Fruit fly (Drosophila melanogaster) whole organism, embryonic: ENCODE results near the gene Srp19.

ENCODE experiments used
- Adf1 ChIP-seq: fragments of 200-800 bp; sonication (Bioruptor generic); IDR thresholded peaks from 2 replicates; pipeline ENCODE4 v1.3.6; 2022; ENCODE audit warnings: missing biosample characterization, missing genetic modification characterization
- BtbVII ChIP-seq: fragments of 200-800 bp; sonication (Bioruptor generic); optimal IDR thresholded peaks from 3 replicates; lab custom pipeline; 2017; ENCODE audit warnings: missing biosample characterization, mild to moderate bottlenecking, missing genetic modification characterization
- CG10321 ChIP-seq: fragments of 200-800 bp; sonication (Bioruptor generic); IDR thresholded peaks from 2 replicates; pipeline ENCODE4 v1.3.6; 2022; ENCODE audit warnings: missing biosample characterization, missing genetic modification characterization
- CG10979 ChIP-seq: fragments of 200-800 bp; sonication (Bioruptor generic); optimal IDR thresholded peaks from 2 replicates; lab custom pipeline; 2018; ENCODE audit warnings: missing biosample characterization, mild to moderate bottlenecking, missing genetic modification characterization, moderate library complexity
- CG11504 ChIP-seq: fragments of 200-800 bp; sonication (Bioruptor generic); optimal IDR thresholded peaks from 3 replicates; lab custom pipeline; 2019; ENCODE audit warnings: missing biosample characterization, mild to moderate bottlenecking, missing genetic modification characterization, moderate library complexity
- CG12236 ChIP-seq: fragments of 200-800 bp; sonication (Bioruptor generic); optimal IDR thresholded peaks from 2 replicates; lab custom pipeline; 2016; ENCODE audit warnings: missing biosample characterization, missing genetic modification characterization
- CG14050 ChIP-seq: fragments of 200-800 bp; sonication (Bioruptor generic); IDR thresholded peaks from 3 replicates; pipeline ENCODE4 v1.3.6; 2022; ENCODE audit warnings: missing biosample characterization, missing genetic modification characterization
- CG14965 ChIP-seq: fragments of 200-800 bp; sonication (Bioruptor generic); optimal IDR thresholded peaks from 2 replicates; lab custom pipeline; 2016; ENCODE audit warnings: missing biosample characterization, missing genetic modification characterization, borderline replicate concordance
- CG15601 ChIP-seq: fragments of 200-800 bp; sonication (Bioruptor generic); optimal IDR thresholded peaks from 3 replicates; lab custom pipeline; 2019; ENCODE audit warnings: missing biosample characterization, mild to moderate bottlenecking, missing genetic modification characterization, moderate library complexity
- CG1647 ChIP-seq: fragments of 200-800 bp; sonication (Bioruptor generic); optimal IDR thresholded peaks from 3 replicates; lab custom pipeline; 2016; ENCODE audit warnings: missing biosample characterization, missing genetic modification characterization
- CG17568 ChIP-seq: fragments of 200-800 bp; sonication (Bioruptor generic); optimal IDR thresholded peaks from 2 replicates; lab custom pipeline; 2018; ENCODE audit warnings: missing biosample characterization, mild to moderate bottlenecking, missing genetic modification characterization, moderate library complexity
- CG30403 ChIP-seq: fragments of 200-800 bp; sonication (Bioruptor generic); optimal IDR thresholded peaks from 3 replicates; lab custom pipeline; 2016; ENCODE audit warnings: missing biosample characterization, missing genetic modification characterization
- CG3065 ChIP-seq: fragments of 200-800 bp; sonication (Bioruptor generic); optimal IDR thresholded peaks from 2 replicates; lab custom pipeline; 2016; ENCODE audit warnings: missing biosample characterization, missing genetic modification characterization
- CG31365 ChIP-seq: fragments of 200-800 bp; sonication (Bioruptor generic); optimal IDR thresholded peaks from 2 replicates; lab custom pipeline; 2018; ENCODE audit warnings: missing biosample characterization, mild to moderate bottlenecking, missing genetic modification characterization
- CG4424 ChIP-seq: fragments of 200-800 bp; sonication (Bioruptor generic); optimal IDR thresholded peaks from 3 replicates; lab custom pipeline; 2016; ENCODE audit warnings: missing biosample characterization, missing genetic modification characterization
- CG6765 ChIP-seq: fragments of 200-800 bp; sonication (Bioruptor generic); optimal IDR thresholded peaks from 3 replicates; lab custom pipeline; 2017; ENCODE audit warnings: missing biosample characterization, mild to moderate bottlenecking, missing genetic modification characterization
- CG7745 ChIP-seq: fragments of 200-800 bp; sonication (Bioruptor generic); optimal IDR thresholded peaks from 2 replicates; lab custom pipeline; 2018; ENCODE audit warnings: missing biosample characterization, mild to moderate bottlenecking, missing genetic modification characterization, moderate library complexity
- CG9215 ChIP-seq: fragments of 200-800 bp; sonication (Bioruptor generic); IDR thresholded peaks from 2 replicates; pipeline ENCODE4 v1.3.6; 2022; ENCODE audit warnings: missing biosample characterization, missing genetic modification characterization
- CG9797 ChIP-seq: fragments of 200-800 bp; sonication (Bioruptor generic); optimal IDR thresholded peaks from 3 replicates; lab custom pipeline; 2018; ENCODE audit warnings: missing biosample characterization, mild to moderate bottlenecking, missing genetic modification characterization
- Camta ChIP-seq: fragments of 200-800 bp; sonication (Bioruptor generic); optimal IDR thresholded peaks from 2 replicates; lab custom pipeline; 2016; ENCODE audit warnings: missing biosample characterization, missing genetic modification characterization
- Chrac-16 ChIP-seq: fragments of 200-800 bp; sonication (Bioruptor generic); optimal IDR thresholded peaks from 3 replicates; lab custom pipeline; 2016; ENCODE audit warnings: missing biosample characterization, missing genetic modification characterization
- Dp ChIP-seq: fragments of 200-800 bp; sonication (Bioruptor generic); optimal IDR thresholded peaks from 2 replicates; lab custom pipeline; 2018; ENCODE audit warnings: missing biosample characterization, mild to moderate bottlenecking, missing genetic modification characterization, moderate library complexity
- Eip74EF ChIP-seq, 2 experiments: fragments of 200-800 bp in 1 of 2; fragments of >200 bp in 1 of 2; sonication (Bioruptor generic) in 1 of 2; optimal IDR thresholded peaks; 2 replicates each; lab custom pipeline; 2017 to 2019; ENCODE audit warnings: missing biosample characterization in 2 of 2, missing genetic modification characterization in 2 of 2, mild to moderate bottlenecking in 1 of 2, moderate library complexity in 1 of 2
- Fer1 ChIP-seq: fragments of 200-800 bp; sonication (Bioruptor generic); optimal IDR thresholded peaks from 2 replicates; lab custom pipeline; 2017; ENCODE audit warnings: missing biosample characterization, mild to moderate bottlenecking, missing genetic modification characterization
- Gsc ChIP-seq: fragments of 200-800 bp; sonication (Bioruptor generic); IDR thresholded peaks from 2 replicates; pipeline ENCODE4 v1.3.6; 2022; ENCODE audit warnings: missing biosample characterization, missing genetic modification characterization
- H15 ChIP-seq: fragments of 200-800 bp; sonication (Bioruptor generic); IDR thresholded peaks from 3 replicates; pipeline ENCODE4 v1.3.6; 2022; ENCODE audit warnings: missing biosample characterization, missing genetic modification characterization
- Hr78 ChIP-seq, 2 experiments: fragments of 200-800 bp in 1 of 2; fragments of >200 bp in 1 of 2; sonication (Bioruptor generic) in 1 of 2; optimal IDR thresholded peaks; 2 replicates each; lab custom pipeline; 2017 to 2019; ENCODE audit warnings: missing biosample characterization in 2 of 2, missing genetic modification characterization in 2 of 2, mild to moderate bottlenecking in 1 of 2, moderate library complexity in 1 of 2
- Mes4 ChIP-seq: fragments of 200-800 bp; sonication (Bioruptor generic); optimal IDR thresholded peaks from 2 replicates; lab custom pipeline; 2016; ENCODE audit warnings: missing biosample characterization, missing genetic modification characterization
- NFAT ChIP-seq: fragments of 200-800 bp; sonication (Bioruptor generic); IDR thresholded peaks from 2 replicates; pipeline ENCODE4 v1.3.6; 2022; ENCODE audit warnings: missing biosample characterization, missing genetic modification characterization
- NfI ChIP-seq: fragments of 200-800 bp; sonication (Bioruptor generic); optimal IDR thresholded peaks from 3 replicates; lab custom pipeline; 2018; ENCODE audit warnings: missing biosample characterization, mild to moderate bottlenecking, missing genetic modification characterization, moderate library complexity
- Opbp ChIP-seq: fragments of 200-800 bp; sonication (Bioruptor generic); IDR thresholded peaks from 3 replicates; pipeline ENCODE4 v1.3.6; 2022; ENCODE audit warnings: missing biosample characterization, missing genetic modification characterization; ENCODE audit not compliant: partially characterized antibody
- bbx ChIP-seq: fragments of 200-800 bp; sonication (Bioruptor generic); IDR thresholded peaks from 2 replicates; pipeline ENCODE4 v1.3.6; 2022; ENCODE audit warnings: missing biosample characterization, missing genetic modification characterization; ENCODE audit not compliant: partially characterized antibody
- crc ChIP-seq: fragments of 200-800 bp; sonication (Bioruptor generic); optimal IDR thresholded peaks from 2 replicates; lab custom pipeline; 2016; ENCODE audit warnings: missing biosample characterization, missing genetic modification characterization
- crp ChIP-seq, 2 experiments: fragments of 200-800 bp; sonication (Bioruptor generic); optimal IDR thresholded peaks; 2 replicates in 1 of 2; 3 replicates in 1 of 2; lab custom pipeline; 2017; ENCODE audit warnings: missing biosample characterization in 2 of 2, missing genetic modification characterization in 2 of 2, mild to moderate bottlenecking in 1 of 2, moderate library complexity in 1 of 2
- dysf ChIP-seq: fragments of 200-800 bp; sonication (Bioruptor generic); IDR thresholded peaks from 3 replicates; pipeline ENCODE4 v1.3.6; 2022; ENCODE audit warnings: missing biosample characterization, missing genetic modification characterization
- fd64A ChIP-seq: fragments of 200-800 bp; sonication (Bioruptor generic); optimal IDR thresholded peaks from 3 replicates; lab custom pipeline; 2018; ENCODE audit warnings: missing biosample characterization, mild to moderate bottlenecking, missing genetic modification characterization
- gce ChIP-seq: fragments of 200-800 bp; sonication (Bioruptor generic); IDR thresholded peaks from 3 replicates; pipeline ENCODE4 v1.3.6; 2022; ENCODE audit warnings: missing biosample characterization, missing genetic modification characterization
- h ChIP-seq: fragments of >200 bp; optimal IDR thresholded peaks from 2 replicates; lab custom pipeline; 2017
- ind ChIP-seq: fragments of 200-800 bp; sonication (Bioruptor generic); optimal IDR thresholded peaks from 3 replicates; lab custom pipeline; 2016; ENCODE audit warnings: missing biosample characterization, missing genetic modification characterization
- inv ChIP-seq: fragments of 200-800 bp; sonication (Bioruptor generic); IDR thresholded peaks from 2 replicates; pipeline ENCODE4 v1.3.6; 2022; ENCODE audit warnings: missing biosample characterization, missing genetic modification characterization; ENCODE audit not compliant: partially characterized antibody
- jing ChIP-seq: fragments of 200-800 bp; sonication (Bioruptor generic); optimal IDR thresholded peaks from 2 replicates; lab custom pipeline; 2018; ENCODE audit warnings: missing biosample characterization, mild to moderate bottlenecking, missing genetic modification characterization
- lola ChIP-seq, 3 experiments: fragments of >200 bp in 2 of 3; fragments of 200-800 bp in 1 of 3; sonication (Bioruptor generic) in 1 of 3; optimal IDR thresholded peaks; 2 replicates each; lab custom pipeline; 2017 to 2019; ENCODE audit warnings: missing biosample characterization in 3 of 3, missing genetic modification characterization in 3 of 3, mild to moderate bottlenecking in 1 of 3, moderate library complexity in 1 of 3
- nmo ChIP-seq: fragments of 200-800 bp; sonication (Bioruptor generic); optimal IDR thresholded peaks from 2 replicates; lab custom pipeline; 2018; ENCODE audit warnings: missing biosample characterization, mild to moderate bottlenecking, missing genetic modification characterization, moderate library complexity
- odd ChIP-seq: fragments of 200-800 bp; sonication (Bioruptor generic); optimal IDR thresholded peaks from 2 replicates; lab custom pipeline; 2017; ENCODE audit warnings: missing biosample characterization, mild to moderate bottlenecking, missing genetic modification characterization
- org-1 ChIP-seq: fragments of 200-800 bp; sonication (Bioruptor generic); optimal IDR thresholded peaks from 2 replicates; lab custom pipeline; 2017; ENCODE audit warnings: missing biosample characterization, missing genetic modification characterization
- pho ChIP-seq: fragments of 200-800 bp; sonication (Bioruptor generic); optimal IDR thresholded peaks from 2 replicates; lab custom pipeline; 2016; ENCODE audit warnings: missing biosample characterization, missing genetic modification characterization
- sens ChIP-seq: fragments of 200-800 bp; sonication (Bioruptor generic); peaks from one replicate; lab custom pipeline; 2016; ENCODE audit warnings: missing biosample characterization, missing genetic modification characterization
- tgo ChIP-seq: fragments of 200-800 bp; sonication (Bioruptor generic); IDR thresholded peaks from 3 replicates; pipeline ENCODE4 v1.3.6; 2022; ENCODE audit warnings: missing biosample characterization, missing genetic modification characterization
- vfl ChIP-seq: fragments of 200-800 bp; sonication (Bioruptor generic); optimal IDR thresholded peaks from 2 replicates; lab custom pipeline; 2016; ENCODE audit warnings: missing biosample characterization, missing genetic modification characterization

The Srp19 gene

dm6 chr3L:7381359-7381976 lies 33.6 kb upstream of the Srp19 start, which contains the start of the genes SMSr and smid (continued):
- TF ChIP-seq gce (GFP tag; lab: Robert Waterston, UW) (no peak), sens (GFP tag; lab: Kevin White, UChicago) (peak; percentile 95), Gsc (GFP tag; lab: Robert Waterston, UW) (no peak), CG15601 (tag; lab: Kevin White, UChicago) (no peak), tgo (GFP tag; lab: Robert Waterston, UW) (peak; percentile 42; the same call in 2 of the 3 replicates), crc (GFP tag; lab: Kevin White, UChicago) (peak; percentile 15), CG9215 (GFP tag; lab: Robert Waterston, UW) (no peak; the same call in 1 of the 2 replicates), CG30403 (peak; percentile 79), CG11504 (tag; lab: Kevin White, UChicago) (peak; percentile 73), Camta (GFP tag; lab: Kevin White, UChicago) (peak; percentile 69), CG14050 (GFP tag; lab: Robert Waterston, UW) (no peak), CG1647 (GFP tag; lab: Kevin White, UChicago) (no peak), dysf (GFP tag; lab: Robert Waterston, UW) (peak; percentile 67; the same call in 2 of the 3 replicates), pho (GFP tag; lab: Kevin White, UChicago) (peak; percentile 61), nmo (GFP tag; lab: Kevin White, UChicago) (peak; percentile 85), bbx (peak; percentile 83), Dp (peak; percentile 20), h (lab: Kevin White, UChicago) (no peak), CG6765 (GFP tag; lab: Kevin White, UChicago) (no peak), CG3065 (GFP tag; lab: Kevin White, UChicago) (peak; percentile 4), lola (GFP tag; optimal IDR thresholded peaks at IDR 0.05; lab: Kevin White, UChicago) (peak in 2 of 3 experiments; percentile 61 to 65), CG12236 (GFP tag; lab: Kevin White, UChicago) (no peak), crp (GFP tag; optimal IDR thresholded peaks at IDR 0.05; lab: Kevin White, UChicago) (peak; percentile 83 to 99), CG31365 (no peak), BtbVII (GFP tag; lab: Kevin White, UChicago) (peak; percentile 36), odd (GFP tag; lab: Kevin White, UChicago) (no peak), Mes4 (GFP tag; lab: Kevin White, UChicago) (no peak), CG4424 (GFP tag; lab: Kevin White, UChicago) (peak; percentile 42), Chrac-16 (GFP tag; lab: Kevin White, UChicago) (peak; percentile 54), CG10321 (no peak), Adf1 (GFP tag; lab: Robert Waterston, UW) (peak; percentile 43), inv (GFP tag; lab: Robert Waterston, UW) (peak; percentile 88), NfI (GFP tag; lab: Kevin White, UChicago) (peak; percentile 58), CG17568 (GFP tag; lab: Kevin White, UChicago) (no peak), fd64A (GFP tag; lab: Kevin White, UChicago) (no peak), org-1 (GFP tag; lab: Kevin White, UChicago) (peak; percentile 4), H15 (GFP tag; lab: Robert Waterston, UW) (0 out of 3 replicates have a peak, but pooled peaks have one; percentile 46), Opbp (GFP tag; lab: Robert Waterston, UW) (peak; percentile 66), CG10979 (tag; lab: Kevin White, UChicago) (peak; percentile 62), Hr78 (GFP tag; optimal IDR thresholded peaks at IDR 0.05; lab: Kevin White, UChicago) (no peak), CG14965 (GFP tag; lab: Kevin White, UChicago) (no peak), Eip74EF (GFP tag; optimal IDR thresholded peaks at IDR 0.05; lab: Kevin White, UChicago) (peak; percentile 25 to 73), ind (GFP tag; lab: Kevin White, UChicago) (peak; percentile 58), Fer1 (peak; percentile 33), CG7745 (tag; lab: Kevin White, UChicago) (no peak), jing (GFP tag; lab: Kevin White, UChicago) (no peak), NFAT (no peak), vfl (GFP tag; lab: Kevin White, UChicago) (peak; percentile 42), CG9797 (peak; percentile 42)
